Fruit fly (Drosophila melanogaster) whole organism, pupa: ENCODE data around the gene hkb.
A peak's percentile ranks its signal among the peaks of the same experiment; 100 is the strongest.

Source experiments
- CG10348 ChIP-seq: fragments of 200-800 bp; sonication (Bioruptor generic); IDR thresholded peaks from 2 replicates; pipeline ENCODE4 v1.3.6; 2022; ENCODE audit warnings: missing biosample characterization, missing genetic modification characterization
- CG12605 ChIP-seq: fragments of 200-800 bp; sonication (Bioruptor generic); IDR thresholded peaks from 2 replicates; pipeline ENCODE4 v1.3.6; 2022; ENCODE audit warnings: missing biosample characterization, missing genetic modification characterization
- CG13204 ChIP-seq: fragments of 200-800 bp; sonication (Bioruptor generic); optimal IDR thresholded peaks from 2 replicates; lab custom pipeline; 2018; ENCODE audit warnings: missing biosample characterization, mild to moderate bottlenecking, missing genetic modification characterization, moderate library complexity
- CG14655 ChIP-seq: fragments of 200-800 bp; sonication (Bioruptor generic); optimal IDR thresholded peaks from 3 replicates; lab custom pipeline; 2017; ENCODE audit warnings: mild to moderate bottlenecking, missing biosample characterization, missing genetic modification reagents, missing genetic modification characterization
- CG15710 ChIP-seq: fragments of 200-800 bp; sonication (Bioruptor generic); optimal IDR thresholded peaks from 2 replicates; lab custom pipeline; 2018; ENCODE audit warnings: missing biosample characterization, mild to moderate bottlenecking, missing genetic modification characterization, moderate library complexity
- CG17806 ChIP-seq: fragments of 200-800 bp; sonication (Bioruptor generic); optimal IDR thresholded peaks from 2 replicates; lab custom pipeline; 2018; ENCODE audit warnings: missing biosample characterization, mild to moderate bottlenecking, missing genetic modification characterization, moderate library complexity
- CG32121 ChIP-seq: fragments of 200-800 bp; sonication (Bioruptor generic); IDR thresholded peaks from 2 replicates; pipeline ENCODE4 v1.3.6; 2022; ENCODE audit warnings: missing biosample characterization, missing genetic modification characterization
- CG34367 ChIP-seq: fragments of 200-800 bp; sonication (Bioruptor generic); optimal IDR thresholded peaks from 2 replicates; lab custom pipeline; 2018; ENCODE audit warnings: missing biosample characterization, mild to moderate bottlenecking, missing genetic modification characterization
- CG4496 ChIP-seq: fragments of 200-800 bp; sonication (Bioruptor generic); IDR thresholded peaks from 3 replicates; pipeline ENCODE4 v1.3.6; 2022; ENCODE audit warnings: missing biosample characterization, missing genetic modification characterization
- CG8159 ChIP-seq: fragments of 200-800 bp; sonication (Bioruptor generic); optimal IDR thresholded peaks from 3 replicates; lab custom pipeline; 2018; ENCODE audit warnings: missing biosample characterization, mild to moderate bottlenecking, missing genetic modification characterization, moderate library complexity
- CG8301 ChIP-seq: fragments of 200-800 bp; sonication (Bioruptor generic); optimal IDR thresholded peaks from 2 replicates; lab custom pipeline; 2018; ENCODE audit warnings: missing biosample characterization, mild to moderate bottlenecking, missing genetic modification characterization
- CG9948 ChIP-seq: fragments of 200-800 bp; sonication (Bioruptor generic); optimal IDR thresholded peaks from 2 replicates; lab custom pipeline; 2018; ENCODE audit warnings: missing biosample characterization, mild to moderate bottlenecking, missing genetic modification characterization, moderate library complexity
- D1 ChIP-seq: fragments of 200-800 bp; sonication (Bioruptor generic); optimal IDR thresholded peaks from 2 replicates; lab custom pipeline; 2018; ENCODE audit warnings: missing biosample characterization, mild to moderate bottlenecking, missing genetic modification characterization, moderate library complexity
- EcR ChIP-seq: fragments of 200-800 bp; sonication (Bioruptor generic); optimal IDR thresholded peaks from 3 replicates; lab custom pipeline; 2019; ENCODE audit warnings: missing biosample characterization, missing genetic modification characterization, mild to moderate bottlenecking, moderate library complexity, missing genetic modification reagents
- Ets98B ChIP-seq: fragments of 200-800 bp; sonication (Bioruptor generic); IDR thresholded peaks from 2 replicates; pipeline ENCODE4 v1.3.6; 2022; ENCODE audit warnings: missing biosample characterization, missing genetic modification characterization
- Pif1A ChIP-seq: fragments of 200-800 bp; sonication (Bioruptor generic); optimal IDR thresholded peaks from 3 replicates; lab custom pipeline; 2016; ENCODE audit warnings: missing biosample characterization, missing genetic modification characterization
- Pif1B ChIP-seq: fragments of 200-800 bp; sonication (Bioruptor generic); optimal IDR thresholded peaks from 3 replicates; lab custom pipeline; 2016; ENCODE audit warnings: missing biosample characterization, missing genetic modification characterization
- Snoo ChIP-seq: fragments of 200-800 bp; sonication (Bioruptor generic); optimal IDR thresholded peaks from 3 replicates; lab custom pipeline; 2017; ENCODE audit warnings: missing biosample characterization, mild to moderate bottlenecking, missing genetic modification characterization, inconsistent platforms
- fd96Ca ChIP-seq: fragments of 200-800 bp; sonication (Bioruptor generic); IDR thresholded peaks from 3 replicates; pipeline ENCODE4 v1.3.6; 2022; ENCODE audit warnings: missing biosample characterization, missing genetic modification characterization
- gl ChIP-seq: fragments of 200-800 bp; sonication (Bioruptor generic); optimal IDR thresholded peaks from 2 replicates; lab custom pipeline; 2018; ENCODE audit warnings: missing biosample characterization, mild to moderate bottlenecking, missing genetic modification characterization
- rn ChIP-seq: fragments of 200-800 bp; sonication (Bioruptor generic); IDR thresholded peaks from 2 replicates; pipeline ENCODE4 v1.3.6; 2022; ENCODE audit warnings: missing biosample characterization, missing genetic modification characterization

The hkb gene

DNA sequence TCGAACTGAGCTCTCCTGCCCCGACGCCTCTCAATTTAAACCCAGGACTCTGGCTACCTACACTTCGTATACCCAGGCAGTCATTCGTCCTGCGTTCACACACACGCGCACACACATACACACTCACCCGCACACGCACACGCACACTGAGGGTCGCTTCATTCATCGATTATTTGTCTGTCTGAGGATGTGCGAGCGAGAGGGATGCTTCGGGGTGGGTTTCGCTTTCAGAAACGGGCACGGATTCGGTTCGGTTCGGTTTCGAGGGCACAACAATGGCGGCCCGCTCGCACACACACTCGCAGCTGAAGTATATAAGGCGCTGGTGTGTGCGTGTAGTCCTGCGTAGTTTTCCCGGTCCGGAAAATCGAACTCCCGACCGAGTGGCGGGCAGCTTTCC, at the start of gene hkb:
TSS of gene hkb (minus strand) at position 11 of the 400 bp plus-strand sequence.
- TF ChIP-seq Pif1A (GFP tag; lab: Kevin White, UChicago) (no peak), rn (GFP tag; lab: Robert Waterston, UW) (no peak), Snoo (tag; lab: Kevin White, UChicago) (no peak), CG17806 (tag; lab: Kevin White, UChicago) (no peak), CG8301 (tag; lab: Kevin White, UChicago) (no peak), CG14655 (GFP tag; lab: Kevin White, UChicago) (no peak), Ets98B (GFP tag; lab: Robert Waterston, UW) (no peak), CG12605 (GFP tag; lab: Robert Waterston, UW) (no peak), gl (tag; lab: Kevin White, UChicago) (no peak), fd96Ca (GFP tag; lab: Robert Waterston, UW) (no peak), CG32121 (GFP tag; lab: Robert Waterston, UW) (no peak), EcR (GFP tag; lab: Kevin White, UChicago) (no peak), CG8159 (tag; lab: Kevin White, UChicago) (no peak), CG4496 (GFP tag; lab: Robert Waterston, UW) (no peak), Pif1B (no peak), CG34367 (tag; lab: Kevin White, UChicago) (no peak), CG15710 (tag; lab: Kevin White, UChicago) (no peak), CG10348 (GFP tag; lab: Robert Waterston, UW) (no peak), D1 (tag; lab: Kevin White, UChicago) (no peak)

- TF ChIP-seq CG34367 (tag; lab: Kevin White, UChicago) (peak; percentile 85), Pif1A (GFP tag; lab: Kevin White, UChicago) (peak; percentile 94), Snoo (tag; lab: Kevin White, UChicago) (peak; percentile 88), Ets98B (GFP tag; lab: Robert Waterston, UW) (peak; percentile 97), fd96Ca (GFP tag; lab: Robert Waterston, UW) (peak; percentile 97; the same call in 2 of the 3 replicates), CG32121 (GFP tag; lab: Robert Waterston, UW) (peak; percentile 95), CG14655 (GFP tag; lab: Kevin White, UChicago) (peak; percentile 94), CG4496 (GFP tag; lab: Robert Waterston, UW) (peak; percentile 97), CG8301 (tag; lab: Kevin White, UChicago) (peak; percentile 97), CG8159 (tag; lab: Kevin White, UChicago) (peak; percentile 87), CG15710 (tag; lab: Kevin White, UChicago) (peak; percentile 84), CG9948 (tag; lab: Kevin White, UChicago) (peak; percentile 91), rn (GFP tag; lab: Robert Waterston, UW) (peak; percentile 89), CG17806 (tag; lab: Kevin White, UChicago) (peak; percentile 88), gl (tag; lab: Kevin White, UChicago) (peak; percentile 82), CG10348 (GFP tag; lab: Robert Waterston, UW) (peak; percentile 84), CG12605 (GFP tag; lab: Robert Waterston, UW) (peak; percentile 94), D1 (tag; lab: Kevin White, UChicago) (peak; percentile 70), CG13204 (GFP tag; lab: Kevin White, UChicago) (no peak), Pif1B (peak; percentile 97), EcR (GFP tag; lab: Kevin White, UChicago) (peak; percentile 6)
- TF ChIP-seq, all 21 proteins: peak for 20
Observed at dm6 chr3R:4394654-4395581, 48.5 kb upstream of the hkb start.

dm6 chr3R:4394117-4394516, 47.7 kb upstream of the hkb start, which contains the start of gene CG34112:
TSS of gene CG34112 (minus strand) at chr3R:4394259.
- TF ChIP-seq Pif1B (no peak), Snoo (tag; lab: Kevin White, UChicago) (no peak), Pif1A (GFP tag; lab: Kevin White, UChicago) (no peak), CG17806 (tag; lab: Kevin White, UChicago) (no peak), Ets98B (GFP tag; lab: Robert Waterston, UW) (0 out of 2 replicates have a peak, but pooled peaks have one; percentile 23), CG12605 (GFP tag; lab: Robert Waterston, UW) (0 out of 2 replicates have a peak, but pooled peaks have one; percentile 16), CG8301 (tag; lab: Kevin White, UChicago) (no peak), CG4496 (GFP tag; lab: Robert Waterston, UW) (0 out of 3 replicates have a peak, but pooled peaks have one; percentile 37)

dm6 chr3R:4390133-4390532, 43.7 kb upstream of the hkb start, which contains the start of gene CG14646:
TSS of gene CG14646 (plus strand) at chr3R:4390366.
- TF ChIP-seq rn (GFP tag; lab: Robert Waterston, UW) (no peak), CG4496 (GFP tag; lab: Robert Waterston, UW) (peak; percentile 12; the same call in 1 of the 3 replicates)

DNA sequence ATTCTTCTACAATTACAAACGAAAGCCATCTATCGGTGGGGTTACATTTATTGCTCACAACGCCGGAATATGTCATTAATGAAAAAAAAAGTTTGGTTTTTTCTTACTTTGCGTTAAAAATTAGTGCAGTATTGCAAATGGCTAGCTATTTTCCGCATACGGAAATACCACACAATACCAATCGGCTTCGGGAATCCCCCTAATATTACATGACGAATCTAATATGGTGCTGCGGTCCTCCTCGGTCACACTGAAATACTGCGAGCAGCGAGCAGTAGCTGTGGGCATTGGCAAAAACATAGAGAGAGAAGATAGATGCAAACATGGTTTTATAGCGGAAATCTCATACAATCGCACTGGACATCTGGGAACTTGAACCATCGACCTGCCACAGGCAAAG, 41.0 kb upstream of the hkb start, which contains the start of gene tub:
TSS of gene tub (plus strand) at position 253 of the 400 bp plus-strand sequence.
- TF ChIP-seq CG4496 (GFP tag; lab: Robert Waterston, UW) (peak; percentile 29; the same call in 1 of the 3 replicates), CG14655 (GFP tag; lab: Kevin White, UChicago) (no peak), CG8159 (tag; lab: Kevin White, UChicago) (no peak), CG10348 (GFP tag; lab: Robert Waterston, UW) (no peak), CG9948 (tag; lab: Kevin White, UChicago) (no peak), CG17806 (tag; lab: Kevin White, UChicago) (no peak), Pif1A (GFP tag; lab: Kevin White, UChicago) (no peak), fd96Ca (GFP tag; lab: Robert Waterston, UW) (no peak), EcR (GFP tag; lab: Kevin White, UChicago) (peak; percentile 8), CG12605 (GFP tag; lab: Robert Waterston, UW) (no peak), Ets98B (GFP tag; lab: Robert Waterston, UW) (peak; percentile 15; the same call in 1 of the 2 replicates), rn (GFP tag; lab: Robert Waterston, UW) (no peak), D1 (tag; lab: Kevin White, UChicago) (no peak), CG15710 (tag; lab: Kevin White, UChicago) (peak; percentile 16), CG34367 (tag; lab: Kevin White, UChicago) (peak; percentile 1), CG32121 (GFP tag; lab: Robert Waterston, UW) (peak; percentile 29), Pif1B (no peak), Snoo (tag; lab: Kevin White, UChicago) (peak; percentile 24)
